Worm (Caenorhabditis elegans): ENCODE results near the gene srg-39.

DNA sequence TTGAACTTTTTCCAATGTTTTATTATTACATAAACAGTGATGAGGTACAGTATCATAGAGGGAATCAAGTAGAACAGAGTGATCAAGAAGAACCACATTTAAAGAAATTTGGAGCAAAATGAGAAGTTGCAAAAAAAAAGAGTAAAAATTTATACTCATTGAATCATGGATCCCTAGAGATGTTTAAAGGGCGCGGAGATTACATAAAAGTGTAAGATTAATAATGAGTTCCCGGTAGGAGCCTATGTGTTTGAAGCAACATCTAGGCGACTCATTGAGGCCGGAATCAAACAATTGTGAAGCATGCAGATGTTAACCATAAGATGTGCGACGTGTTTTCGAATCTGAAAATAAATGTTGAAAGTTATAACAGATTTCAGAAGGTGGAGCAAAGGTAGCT is at the start of gene srg-39:
- no peak for TF ChIP-seq B0310.2 (tag; optimal IDR thresholded peaks at IDR 0.05)
- TF ChIP-seq hmg-4 (GFP tag; optimal IDR thresholded peaks at IDR 0.05): no peak
- no peak for TF ChIP-seq tbx-37 (GFP tag; conservative IDR thresholded peaks at IDR 0.05)
- TF ChIP-seq ama-1 (optimal IDR thresholded peaks at IDR 0.05): no peak
- TF ChIP-seq tbx-11 (GFP tag; IDR thresholded peaks at IDR 0.05): no peak
- TF ChIP-seq F13C5.2 (tag; optimal IDR thresholded peaks at IDR 0.05): no peak
- no peak for TF ChIP-seq aly-1 (tag; optimal IDR thresholded peaks at IDR 0.05)
- TF ChIP-seq sea-1 (GFP tag; conservative IDR thresholded peaks at IDR 0.05): no peak
- TF ChIP-seq ceh-13 (GFP tag; optimal IDR thresholded peaks at IDR 0.05): no peak
- TF ChIP-seq ceh-36 (tag; optimal IDR thresholded peaks at IDR 0.05): no peak
- TF ChIP-seq flt-1 (GFP tag; IDR thresholded peaks at IDR 0.05): no peak
- no peak for TF ChIP-seq scrt-1 (GFP tag; IDR thresholded peaks at IDR 0.05)
- no peak for TF ChIP-seq tra-4 (tag; optimal IDR thresholded peaks at IDR 0.05)
- no peak for TF ChIP-seq pes-1 (GFP tag; IDR thresholded peaks at IDR 0.05)

Measured in whole organism, early embryonic.